Comparison of ENCODE assay signal across 2 worm cellular contexts in the genomic region with DNA sequence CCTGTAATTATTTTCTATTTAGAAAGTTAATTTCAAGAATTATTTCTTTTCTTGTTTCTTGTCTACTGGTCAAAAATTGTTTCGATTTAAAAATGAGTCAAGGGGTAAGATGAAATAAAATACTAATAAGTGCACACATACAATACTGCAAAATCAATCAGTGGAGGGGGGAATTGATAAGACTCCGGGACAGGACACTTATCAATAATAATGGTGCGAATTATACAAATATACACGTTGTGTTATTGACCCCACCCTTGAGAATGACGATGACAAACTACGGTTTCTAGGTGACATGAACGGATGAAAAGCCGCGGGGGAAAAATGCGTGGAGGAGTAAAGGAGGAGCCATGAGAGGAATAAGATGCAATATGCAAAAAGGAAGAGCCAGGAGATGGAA.
TF ChIP-seq lines count a peak whose summit lies in the region.

No protein-coding gene starts in this region.

TF ChIP-seq in whole organism, L3 larva, 47 proteins besides CTCF, POLR2A, EP300 and RAD21 (continued from another document):
- TF ChIP-seq nhr-67 (tag; optimal IDR thresholded peaks at IDR 0.05; lab: Kevin White, UChicago) = no peak
- TF ChIP-seq lin-39 (tag; optimal IDR thresholded peaks at IDR 0.05; lab: Kevin White, UChicago) = no peak

TF ChIP-seq in whole organism, L4 larva, 104 proteins besides CTCF, POLR2A, EP300 and RAD21 (continued from another document):
- TF ChIP-seq fkh-10 (GFP tag; optimal IDR thresholded peaks at IDR 0.05; lab: Kevin White, UChicago) (no peak), zfp-2 (tag; optimal IDR thresholded peaks at IDR 0.05; lab: Kevin White, UChicago) (no peak), hlh-11 (tag; optimal IDR thresholded peaks at IDR 0.05; lab: Kevin White, UChicago) (peak; percentile 26), lin-38 (GFP tag; IDR thresholded peaks at IDR 0.05; lab: Robert Waterston, UW) (no peak), vab-7 (GFP tag; IDR thresholded peaks at IDR 0.05; lab: Robert Waterston, UW) (no peak), ama-1 (optimal IDR thresholded peaks at IDR 0.05; lab: Kevin White, UChicago) (no peak), duxl-1 (tag; optimal IDR thresholded peaks at IDR 0.05; lab: Kevin White, UChicago; ENCODE audit: poor library complexity) (no peak), Y105C5A.15 (GFP tag; IDR thresholded peaks at IDR 0.05; lab: Robert Waterston, UW) (no peak), snpc-1.2 (GFP tag; IDR thresholded peaks at IDR 0.05; lab: Robert Waterston, UW) (no peak), daf-19 (GFP tag; conservative IDR thresholded peaks at IDR 0.05; lab: Robert Waterston, UW) (no peak), ztf-11 (tag; optimal IDR thresholded peaks at IDR 0.05; lab: Kevin White, UChicago) (no peak), dve-1 (tag; optimal IDR thresholded peaks at IDR 0.05; lab: Kevin White, UChicago; ENCODE audit: insufficient read depth) (peak; percentile 41), mdl-1 (tag; optimal IDR thresholded peaks at IDR 0.05; lab: Kevin White, UChicago) (no peak)
TF ChIP-seq in whole organism, L4 larva: peak in this region for 6.
